Worm (Caenorhabditis elegans) whole organism, dauer: ENCODE measurements around the gene C02F5.3.

Experiments
- unc-62 ChIP-seq: sonication (generic microtip); optimal IDR thresholded peaks from 2 replicates; lab custom pipeline; 2017; ENCODE audit warnings: missing biosample characterization, missing genetic modification reagents, missing genetic modification characterization

The C02F5.3 gene

DNA sequence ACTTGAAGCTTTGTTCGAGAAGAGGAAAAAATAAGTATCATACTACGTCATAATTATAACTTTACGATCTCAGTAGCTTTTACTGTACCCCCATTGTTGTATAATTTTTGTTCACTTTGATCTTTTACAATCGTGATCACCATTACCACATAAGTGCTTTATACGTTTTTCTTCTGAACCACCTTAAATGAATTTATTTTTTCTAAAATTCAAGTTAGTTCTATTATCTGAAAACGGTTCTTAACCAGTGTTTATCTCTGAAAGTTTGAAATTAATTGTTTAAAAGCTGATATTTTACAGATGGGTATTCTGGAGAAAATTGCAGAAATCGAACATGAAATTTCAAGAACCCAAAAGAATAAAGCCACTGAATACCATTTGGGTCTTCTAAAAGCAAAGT, at the start of gene C02F5.3:
Gene C02F5.3, plus strand, starts transcription at position 301 of the 400 bp plus-strand sequence.
- no peak for TF ChIP-seq unc-62

DNA sequence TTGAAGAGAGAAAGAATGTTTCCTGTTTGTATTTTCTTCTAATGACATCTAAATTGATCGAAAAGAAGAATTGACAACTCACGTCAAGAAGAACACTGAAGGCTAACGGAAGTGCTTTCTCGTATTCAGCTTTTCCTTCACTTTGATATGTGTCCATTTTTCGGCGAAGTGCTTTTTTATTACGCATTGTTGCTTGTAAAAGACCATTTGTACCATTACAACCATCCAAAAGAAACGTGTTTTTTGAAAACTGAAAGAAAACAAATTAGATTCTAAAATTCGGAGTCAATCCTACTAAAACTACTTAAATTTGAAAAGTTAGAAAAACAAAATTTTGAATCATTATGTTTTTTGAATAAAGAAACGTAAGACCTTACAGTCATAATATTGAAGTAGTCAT, 46.6 kb upstream of the C02F5.3 start:
- no peak for TF ChIP-seq unc-62

DNA sequence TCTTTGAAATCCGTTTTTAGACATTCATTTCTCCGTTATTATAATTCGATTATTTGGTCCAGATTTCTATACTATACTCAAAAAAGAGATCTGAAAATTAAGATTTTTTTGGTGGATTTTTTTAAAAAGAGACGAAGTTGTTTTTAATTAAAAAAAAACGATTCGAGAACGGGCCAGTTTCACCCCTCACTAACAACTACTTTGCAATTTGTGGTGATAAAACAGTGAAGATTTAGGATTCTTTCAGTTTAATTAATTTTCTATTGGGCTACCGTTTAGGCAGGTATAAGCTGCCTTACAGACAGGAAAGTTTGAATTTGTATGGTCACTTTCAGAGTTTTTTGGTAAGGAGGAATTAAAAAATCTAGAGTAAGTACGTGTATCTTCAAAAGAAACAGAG, 44.6 kb upstream of the C02F5.3 start, which contains the start of gene unc-36:
Gene unc-36, minus strand, starts transcription at position 101 of the 400 bp plus-strand sequence.
- no peak for TF ChIP-seq unc-62

DNA sequence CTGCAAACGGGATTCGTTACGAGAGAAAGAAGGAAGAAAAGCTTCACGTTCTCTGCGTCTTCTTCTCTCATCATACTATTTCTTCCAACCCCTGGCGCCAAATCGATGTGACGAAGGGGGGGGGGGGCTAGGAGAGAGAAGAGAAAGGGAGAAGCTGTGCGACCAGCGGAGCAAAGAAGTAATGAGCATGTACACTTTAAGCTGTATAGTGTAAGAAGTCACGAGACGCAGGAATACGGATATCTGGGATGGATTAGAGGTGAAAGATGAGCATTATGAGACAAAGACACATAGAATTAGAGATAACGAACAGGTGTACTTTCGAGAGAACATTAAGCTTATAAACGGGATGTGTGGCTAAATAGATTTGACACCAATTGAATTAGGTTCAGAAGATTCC, 43.9 kb upstream of the C02F5.3 start:
- no peak for TF ChIP-seq unc-62

DNA sequence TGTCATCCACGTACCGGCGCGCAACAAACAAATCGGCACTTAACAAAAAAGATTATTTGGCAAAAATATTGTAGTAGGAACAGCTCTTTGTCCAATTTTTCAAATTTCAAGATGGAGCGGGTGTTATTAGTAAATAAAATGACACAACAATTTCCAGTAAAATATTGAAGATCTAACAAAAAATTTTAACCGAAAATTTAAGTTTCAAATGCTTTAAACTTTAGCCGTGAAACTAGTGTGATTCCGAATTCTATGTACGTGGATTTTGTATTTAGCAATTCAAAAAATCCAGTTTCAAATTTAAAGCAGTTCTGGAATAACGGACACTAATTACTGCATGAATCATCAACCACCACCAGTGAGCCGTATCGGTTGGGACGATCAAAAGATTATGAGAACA, 42.9 kb upstream of the C02F5.3 start, which contains the start of gene snb-5:
Gene snb-5, plus strand, starts transcription at position 301 of the 400 bp plus-strand sequence.
- TF ChIP-seq unc-62 = no peak

DNA sequence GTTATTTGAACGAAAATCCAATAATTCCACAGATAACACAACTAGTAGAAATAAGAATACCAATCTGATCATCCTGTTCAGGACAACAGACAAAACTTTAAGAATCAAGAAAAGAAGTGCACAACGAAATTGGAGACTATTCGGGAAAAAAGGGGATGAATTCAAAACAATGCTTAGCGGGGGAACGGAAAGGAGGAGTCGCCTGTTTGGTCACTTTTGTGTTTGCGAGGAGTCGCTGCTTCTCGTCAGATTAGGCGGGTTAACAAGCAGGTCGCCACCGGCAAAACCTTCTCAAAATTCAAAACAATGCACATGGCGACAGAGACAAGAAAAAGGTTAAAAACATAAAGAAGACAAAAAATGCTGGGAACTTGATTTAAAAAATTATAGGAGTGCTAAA, 35.9 kb upstream of the C02F5.3 start, which contains the start of gene C30A5.10:
Gene C30A5.10, minus strand, starts transcription at position 101 of the 400 bp plus-strand sequence.
- no peak for TF ChIP-seq unc-62

DNA sequence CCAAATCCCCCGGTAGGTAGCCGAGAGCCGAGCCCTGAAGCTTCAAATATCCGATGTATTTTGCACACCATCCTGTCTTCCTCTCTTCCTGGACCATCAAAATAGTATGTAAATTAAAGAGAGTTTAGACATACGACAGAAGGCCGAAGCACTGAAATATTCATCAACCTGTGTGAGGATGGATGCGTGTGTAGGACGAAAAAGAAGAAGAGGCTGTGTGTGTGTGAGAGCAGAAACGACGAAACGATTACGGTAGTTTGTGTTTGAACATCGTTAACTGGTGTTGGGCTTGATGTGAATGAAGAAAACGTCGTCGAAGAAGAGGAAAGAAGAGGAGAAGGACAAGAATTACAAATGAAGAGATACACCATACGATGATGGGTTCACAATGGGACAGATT, 34.1 kb upstream of the C02F5.3 start:
- no peak for TF ChIP-seq unc-62

DNA sequence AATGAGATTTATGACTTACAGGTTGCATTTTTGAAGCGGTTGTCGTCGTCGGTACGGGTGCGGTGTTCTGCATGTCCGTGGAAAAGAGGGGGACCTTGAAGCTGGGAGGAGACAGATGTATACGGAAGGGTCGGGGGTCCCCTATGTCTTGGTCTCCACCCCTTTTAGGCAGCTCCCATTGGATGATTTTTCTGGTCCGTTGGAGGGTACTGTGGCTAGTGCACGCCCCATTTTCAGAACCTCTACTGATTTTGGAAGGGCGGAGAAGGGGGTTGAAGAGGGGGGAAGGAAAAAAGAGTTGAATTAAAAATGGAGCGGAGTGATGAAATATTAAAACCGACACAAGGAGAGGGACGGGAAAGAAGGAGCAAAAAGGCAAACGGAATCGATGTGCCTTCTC, 29.5 kb upstream of the C02F5.3 start, which contains the start of gene unc-86:
Gene unc-86, minus strand, starts transcription at position 113 of the 400 bp plus-strand sequence.
- no peak for TF ChIP-seq unc-62

DNA sequence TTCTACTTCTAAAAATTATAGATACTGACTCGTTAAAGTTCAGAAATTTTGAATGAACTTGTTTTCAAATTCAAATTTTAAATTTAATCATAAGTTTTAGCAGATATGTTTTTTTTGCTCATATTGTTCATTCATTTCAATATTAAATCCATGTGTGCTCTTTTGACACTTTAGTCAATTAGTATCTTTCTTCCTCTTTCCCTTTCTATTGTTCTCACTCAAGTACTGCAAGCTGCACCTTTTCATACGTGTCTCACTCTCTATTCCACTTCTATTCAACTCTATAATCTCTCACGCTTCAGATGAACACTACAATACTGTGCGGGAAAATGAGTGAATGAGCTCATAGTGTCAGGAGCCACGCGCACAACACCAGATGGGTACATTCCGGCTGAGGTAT, 27.8 kb upstream of the C02F5.3 start, which contains the start of gene C30A5.16:
Gene C30A5.16, plus strand, starts transcription at position 301 of the 400 bp plus-strand sequence.
- no peak for TF ChIP-seq unc-62

DNA sequence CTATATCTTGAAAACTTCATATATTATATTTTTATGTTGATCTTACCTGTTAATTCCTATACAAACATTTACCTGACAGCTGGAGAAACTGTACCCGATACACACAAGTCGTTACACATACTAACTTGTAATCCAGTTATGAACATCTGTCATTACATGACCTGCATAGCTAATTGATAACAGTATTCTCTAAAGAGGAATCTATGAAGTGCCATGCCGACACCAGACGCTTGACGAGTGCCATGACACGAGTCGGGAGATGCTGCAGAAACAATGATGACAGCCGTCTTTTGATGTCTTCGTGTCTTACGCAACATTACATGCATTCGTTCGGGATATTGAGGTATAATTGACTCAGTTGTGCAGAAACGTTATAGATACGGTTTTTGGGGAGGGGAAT, 25.6 kb upstream of the C02F5.3 start:
- no peak for TF ChIP-seq unc-62

DNA sequence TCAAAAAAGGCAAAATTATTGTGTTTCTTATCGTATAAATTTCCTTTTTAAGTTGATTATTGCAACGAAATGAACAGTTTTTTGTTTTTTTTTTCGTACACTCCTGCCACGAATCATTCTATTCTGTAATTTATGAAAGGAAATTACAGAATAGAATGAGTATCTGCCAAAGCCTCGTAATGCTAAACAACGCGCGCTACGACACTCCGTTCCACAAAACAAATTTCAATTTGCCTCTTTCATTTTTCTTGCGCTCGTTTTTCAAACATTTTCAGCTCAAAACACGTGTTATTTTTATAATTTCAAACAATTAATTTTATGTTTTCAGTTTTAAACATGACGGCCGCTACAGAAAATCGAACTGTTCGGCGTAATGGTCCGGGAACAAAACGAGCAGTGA, 20.9 kb upstream of the C02F5.3 start, which contains the start of gene mob-4:
Gene mob-4, plus strand, starts transcription at position 329 of the 400 bp plus-strand sequence.
- TF ChIP-seq unc-62 = no peak

DNA sequence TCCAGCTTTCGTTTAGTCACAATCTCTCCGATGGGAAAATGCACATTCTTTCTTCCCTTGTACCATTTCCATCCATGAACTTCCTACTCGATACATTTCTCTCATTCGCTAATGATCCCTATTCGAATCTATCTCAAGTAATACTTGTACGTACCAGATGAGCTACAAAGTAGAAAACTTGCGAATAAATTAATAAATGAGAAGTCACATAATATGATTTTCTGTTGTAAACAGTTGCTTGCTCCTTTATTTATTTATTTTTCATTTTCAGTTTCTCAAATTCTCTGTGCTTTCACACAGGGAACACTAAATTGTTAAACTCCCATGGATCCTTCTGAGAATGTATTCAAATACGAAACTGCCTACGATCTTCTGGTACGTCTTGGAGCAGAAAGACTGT, 19.5 kb upstream of the C02F5.3 start, which contains the start of gene rfs-1:
Gene rfs-1, plus strand, starts transcription at position 301 of the 400 bp plus-strand sequence.
- TF ChIP-seq unc-62 = no peak

DNA sequence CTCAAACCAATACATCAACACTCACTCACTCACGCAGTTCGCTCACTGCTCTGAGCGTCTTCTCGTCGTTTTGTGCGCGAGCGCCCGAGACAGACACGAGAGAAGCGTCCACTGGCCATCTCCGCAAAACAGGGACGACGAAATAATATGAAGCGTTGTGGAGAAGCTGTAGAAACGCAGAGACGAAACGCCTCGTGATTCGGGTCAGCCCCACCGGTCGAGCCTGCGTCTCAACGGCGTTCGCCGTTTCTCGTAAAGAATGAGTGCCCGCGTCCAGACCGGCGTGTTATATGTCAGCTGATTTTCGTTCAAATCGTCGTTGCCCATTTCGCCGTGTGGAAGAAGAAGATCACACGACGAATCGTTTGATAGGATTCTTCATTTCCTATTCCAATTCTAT, 18.2 kb upstream of the C02F5.3 start, which contains the start of gene fbxl-1:
Gene fbxl-1, plus strand, starts transcription at position 320 of the 400 bp plus-strand sequence.
- no peak for TF ChIP-seq unc-62

DNA sequence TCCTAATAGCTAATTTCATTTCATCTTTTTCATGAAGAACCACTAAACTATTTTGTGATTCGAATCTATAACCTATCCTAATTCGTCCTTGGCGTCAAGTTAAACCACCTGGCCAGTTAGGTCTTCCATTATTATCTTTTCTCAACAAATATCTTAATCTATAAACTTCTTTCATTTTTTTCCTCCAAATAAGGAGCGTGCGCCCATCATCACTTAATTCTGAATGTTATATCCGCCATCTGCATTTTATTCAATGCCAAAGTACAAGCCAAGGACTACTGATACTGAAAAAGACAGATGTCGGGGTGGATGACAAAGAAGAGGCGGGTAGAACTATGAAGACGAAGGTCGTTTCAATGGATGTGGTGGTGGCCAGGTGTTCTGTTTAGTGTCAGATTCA, 16.8 kb upstream of the C02F5.3 start:
- TF ChIP-seq unc-62 = no peak

DNA sequence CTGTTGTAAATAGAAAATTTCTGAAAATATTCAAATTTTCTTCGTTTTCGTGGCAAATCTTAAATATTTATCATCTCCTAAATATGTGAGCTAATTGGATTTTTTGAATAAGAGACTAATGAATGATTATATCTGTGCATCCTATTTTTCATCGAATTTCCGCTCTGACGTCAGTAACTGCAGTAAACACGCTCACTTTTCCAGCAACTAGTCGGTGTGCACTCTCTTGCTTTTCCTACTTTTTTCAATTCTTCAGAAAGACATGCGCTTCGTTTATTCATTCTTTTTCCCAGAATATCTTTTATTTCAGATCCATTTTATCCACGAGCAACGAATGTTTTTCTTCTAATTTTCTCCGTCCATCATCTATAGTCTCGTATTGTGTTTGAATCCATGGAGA, 16.2 kb upstream of the C02F5.3 start:
- TF ChIP-seq unc-62 = no peak

DNA sequence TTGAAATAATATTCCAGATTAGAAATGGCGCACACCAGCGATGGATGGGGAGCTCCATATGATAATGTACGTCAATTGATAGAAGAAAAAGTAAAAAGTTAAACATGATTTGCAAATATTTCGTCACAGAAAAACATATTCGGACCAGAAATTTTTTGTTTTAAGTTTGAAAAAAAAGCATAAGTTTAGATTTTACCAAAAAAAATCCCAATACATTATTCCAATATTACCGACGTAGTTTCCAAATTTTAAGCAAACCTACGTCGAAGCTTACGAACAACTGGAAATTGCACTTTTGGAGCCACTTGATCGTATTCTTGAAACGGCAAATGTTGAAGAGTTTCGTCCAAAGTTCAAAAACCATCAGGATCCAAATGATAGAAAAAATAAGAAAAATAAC, 13.1 kb upstream of the C02F5.3 start, which contains the start of gene henn-1:
Gene henn-1, plus strand, starts transcription at position 18 of the 400 bp plus-strand sequence.
- no peak for TF ChIP-seq unc-62

DNA sequence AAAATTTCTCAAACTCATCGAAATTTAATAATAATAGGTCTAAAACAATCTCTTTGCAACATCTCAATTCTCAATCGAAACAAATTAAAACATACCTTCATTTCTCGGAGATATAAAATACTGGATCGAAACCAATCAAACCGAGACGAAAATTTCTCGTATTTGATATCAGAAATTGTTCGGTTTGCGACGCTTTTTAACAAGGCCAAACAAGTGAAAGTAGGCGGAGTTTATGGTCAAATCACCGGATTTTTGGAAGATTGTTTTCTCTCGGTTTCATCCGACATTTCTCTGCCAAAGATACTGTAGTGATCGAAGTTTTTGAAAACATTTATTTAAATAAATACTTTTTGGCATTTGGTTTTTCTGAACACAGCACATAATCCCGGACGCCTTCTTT, 10.3 kb upstream of the C02F5.3 start, which contains the start of gene C02F5.14:
Gene C02F5.14, minus strand, starts transcription at position 157 of the 400 bp plus-strand sequence.
- no peak for TF ChIP-seq unc-62

DNA sequence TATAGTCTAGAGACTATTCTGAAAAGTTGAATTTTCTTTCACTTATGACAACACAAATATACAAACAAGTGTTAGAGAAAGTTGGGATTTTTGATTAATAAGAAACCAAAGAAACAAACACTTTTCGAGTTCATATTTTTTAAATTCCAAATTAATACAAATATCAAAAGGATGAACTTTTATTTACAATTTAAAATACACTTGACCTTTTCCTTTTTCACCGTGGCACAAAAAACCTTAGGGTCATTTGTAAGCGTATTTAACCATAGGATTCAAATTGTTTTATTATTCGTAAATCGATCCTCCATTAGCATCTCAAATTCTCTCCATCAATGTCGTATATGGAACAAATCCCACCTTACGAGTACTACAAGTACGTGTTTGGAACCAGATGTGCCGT, 9.8 kb upstream of the C02F5.3 start, which contains the start of gene C02F5.5:
Gene C02F5.5, plus strand, starts transcription at position 301 of the 400 bp plus-strand sequence.
- no peak for TF ChIP-seq unc-62
